Fruit fly (Drosophila melanogaster) whole organism, embryonic: Measurements from ENCODE around the gene CG7304.
A peak's percentile ranks its signal among the peaks of the same experiment; 100 is the strongest.

Source experiments
- Aef1 ChIP-seq: fragments of 200-800 bp; sonication (Bioruptor generic); IDR thresholded peaks from 3 replicates; pipeline ENCODE4 v1.3.6; 2022; ENCODE audit warnings: missing biosample characterization, missing genetic modification characterization
- Atf-2 ChIP-seq: fragments of 200-800 bp; sonication (Bioruptor generic); optimal IDR thresholded peaks from 2 replicates; lab custom pipeline; 2016; ENCODE audit warnings: missing biosample characterization, missing genetic modification characterization
- BEAF-32 ChIP-seq: fragments of 200-800 bp; sonication (Bioruptor generic); optimal IDR thresholded peaks from 3 replicates; lab custom pipeline; 2017; ENCODE audit warnings: missing biosample characterization, missing genetic modification characterization, mild to moderate bottlenecking, moderate library complexity, missing genetic modification reagents
- CG10274 ChIP-seq: fragments of 200-800 bp; sonication (Bioruptor generic); optimal IDR thresholded peaks from 3 replicates; lab custom pipeline; 2017; ENCODE audit warnings: missing biosample characterization, mild to moderate bottlenecking, missing genetic modification characterization
- CG10366 ChIP-seq: fragments of 200-800 bp; sonication (Bioruptor generic); IDR thresholded peaks from 2 replicates; pipeline ENCODE4 v1.3.6; 2022; ENCODE audit warnings: missing biosample characterization, missing genetic modification characterization
- CG11456 ChIP-seq: fragments of 200-800 bp; sonication (Bioruptor generic); IDR thresholded peaks from 3 replicates; pipeline ENCODE4 v1.3.6; 2022; ENCODE audit warnings: missing biosample characterization, missing genetic modification characterization
- CG1233 ChIP-seq: fragments of 200-800 bp; sonication (Bioruptor generic); optimal IDR thresholded peaks from 4 replicates; lab custom pipeline; 2018; ENCODE audit warnings: missing biosample characterization, mild to moderate bottlenecking, missing genetic modification characterization
- CG14014 ChIP-seq: fragments of 200-800 bp; sonication (Bioruptor generic); IDR thresholded peaks from 2 replicates; pipeline ENCODE4 v1.3.6; 2022; ENCODE audit warnings: missing biosample characterization, missing genetic modification characterization
- CG15073 ChIP-seq: fragments of 200-800 bp; sonication (Bioruptor generic); optimal IDR thresholded peaks from 2 replicates; lab custom pipeline; 2016; ENCODE audit warnings: missing biosample characterization, missing genetic modification characterization
- CG15514 ChIP-seq: fragments of 200-800 bp; sonication (Bioruptor generic); optimal IDR thresholded peaks from 3 replicates; lab custom pipeline; 2017; ENCODE audit warnings: missing biosample characterization, missing genetic modification characterization, mild to moderate bottlenecking, moderate library complexity, missing genetic modification reagents
- CG1602 ChIP-seq: fragments of 200-800 bp; sonication (Bioruptor generic); optimal IDR thresholded peaks from 3 replicates; lab custom pipeline; 2016; ENCODE audit warnings: missing biosample characterization, missing genetic modification characterization
- CG17912 ChIP-seq: fragments of 200-800 bp; sonication (Bioruptor generic); optimal IDR thresholded peaks from 2 replicates; lab custom pipeline; 2018; ENCODE audit warnings: missing biosample characterization, mild to moderate bottlenecking, missing genetic modification characterization
- CG34376 ChIP-seq: fragments of 200-800 bp; sonication (Bioruptor generic); optimal IDR thresholded peaks from 2 replicates; lab custom pipeline; 2018; ENCODE audit warnings: missing biosample characterization, mild to moderate bottlenecking, missing genetic modification characterization
- CG4360 ChIP-seq: fragments of 200-800 bp; sonication (Bioruptor generic); IDR thresholded peaks from 2 replicates; pipeline ENCODE4 v1.3.6; 2022; ENCODE audit warnings: missing biosample characterization, missing genetic modification characterization
- CG6175 ChIP-seq: fragments of 200-800 bp; sonication (Bioruptor generic); IDR thresholded peaks from 3 replicates; pipeline ENCODE4 v1.3.6; 2022; ENCODE audit warnings: missing biosample characterization, missing genetic modification characterization
- CG6272 ChIP-seq: fragments of 200-800 bp; sonication (Bioruptor generic); IDR thresholded peaks from 2 replicates; pipeline ENCODE4 v1.3.6; 2022; ENCODE audit warnings: missing biosample characterization, missing genetic modification characterization
- CG6791 ChIP-seq: fragments of 200-800 bp; sonication (Bioruptor generic); IDR thresholded peaks from 3 replicates; pipeline ENCODE4 v1.3.6; 2022; ENCODE audit warnings: missing biosample characterization, missing genetic modification characterization; ENCODE audit not compliant: partially characterized antibody
- CG7963 ChIP-seq: fragments of 200-800 bp; sonication (Bioruptor generic); IDR thresholded peaks from 3 replicates; pipeline ENCODE4 v1.3.6; 2022; ENCODE audit warnings: missing biosample characterization, missing genetic modification characterization; ENCODE audit not compliant: partially characterized antibody
- CG8281 ChIP-seq: fragments of 200-800 bp; sonication (Bioruptor generic); optimal IDR thresholded peaks from 2 replicates; lab custom pipeline; 2018; ENCODE audit warnings: missing biosample characterization, mild to moderate bottlenecking, missing genetic modification characterization, moderate library complexity
- CG8944 ChIP-seq: fragments of 200-800 bp; sonication (Bioruptor generic); optimal IDR thresholded peaks from 3 replicates; lab custom pipeline; 2016; ENCODE audit warnings: missing biosample characterization, missing genetic modification characterization
- Camta ChIP-seq: fragments of 200-800 bp; sonication (Bioruptor generic); optimal IDR thresholded peaks from 2 replicates; lab custom pipeline; 2016; ENCODE audit warnings: missing biosample characterization, missing genetic modification characterization
- Dek ChIP-seq: fragments of 200-800 bp; sonication (Bioruptor generic); optimal IDR thresholded peaks from 3 replicates; lab custom pipeline; 2019; ENCODE audit warnings: missing biosample characterization, mild to moderate bottlenecking, missing genetic modification characterization, moderate library complexity
- Hand ChIP-seq: fragments of 200-800 bp; sonication (Bioruptor generic); optimal IDR thresholded peaks from 2 replicates; lab custom pipeline; 2017; ENCODE audit warnings: mild to moderate bottlenecking, missing biosample characterization, missing genetic modification reagents, missing genetic modification characterization
- Hsf ChIP-seq: fragments of 200-800 bp; sonication (Bioruptor generic); optimal IDR thresholded peaks from 3 replicates; lab custom pipeline; 2016; ENCODE audit warnings: missing biosample characterization, missing genetic modification characterization
- Jarid2 ChIP-seq: fragments of 200-800 bp; sonication (Bioruptor generic); optimal IDR thresholded peaks from 3 replicates; lab custom pipeline; 2017; ENCODE audit warnings: mild to moderate bottlenecking, missing biosample characterization, missing genetic modification reagents, missing genetic modification characterization
- Kr ChIP-seq: fragments of 200-800 bp; sonication (Bioruptor generic); optimal IDR thresholded peaks from 2 replicates; lab custom pipeline; 2017; ENCODE audit warnings: missing biosample characterization, mild to moderate bottlenecking, missing genetic modification characterization
- MESR4 ChIP-seq: fragments of 200-800 bp; sonication (Bioruptor generic); optimal IDR thresholded peaks from 2 replicates; lab custom pipeline; 2018; ENCODE audit warnings: missing biosample characterization, mild to moderate bottlenecking, missing genetic modification characterization, moderate library complexity
- NfI ChIP-seq: fragments of 200-800 bp; sonication (Bioruptor generic); optimal IDR thresholded peaks from 3 replicates; lab custom pipeline; 2018; ENCODE audit warnings: missing biosample characterization, mild to moderate bottlenecking, missing genetic modification characterization, moderate library complexity
- YL-1 ChIP-seq: fragments of 200-800 bp; sonication (Bioruptor generic); optimal IDR thresholded peaks from 3 replicates; lab custom pipeline; 2017; ENCODE audit warnings: missing biosample characterization, mild to moderate bottlenecking, missing genetic modification characterization
- bsh ChIP-seq, 2 experiments: fragments of 200-800 bp; sonication (Bioruptor generic); optimal IDR thresholded peaks; 2 replicates each; lab custom pipeline; 2017 to 2018; ENCODE audit warnings: mild to moderate bottlenecking in 2 of 2, missing biosample characterization in 2 of 2, missing genetic modification characterization in 2 of 2, moderate library complexity in 1 of 2
- btn ChIP-seq: fragments of 200-800 bp; sonication (Bioruptor generic); optimal IDR thresholded peaks from 2 replicates; lab custom pipeline; 2016; ENCODE audit warnings: missing biosample characterization, missing genetic modification characterization
- dmrt99B ChIP-seq: fragments of 200-800 bp; sonication (Bioruptor generic); optimal IDR thresholded peaks from 2 replicates; lab custom pipeline; 2018; ENCODE audit warnings: missing biosample characterization, mild to moderate bottlenecking, missing genetic modification characterization, moderate library complexity
- en ChIP-seq: fragments of 200-800 bp; sonication (Bioruptor generic); optimal IDR thresholded peaks from 2 replicates; lab custom pipeline; 2016; ENCODE audit warnings: missing biosample characterization, missing genetic modification characterization
- eyg ChIP-seq: fragments of 200-800 bp; sonication (Bioruptor generic); optimal IDR thresholded peaks from 3 replicates; lab custom pipeline; 2016; ENCODE audit warnings: missing biosample characterization, missing genetic modification characterization
- fru ChIP-seq: fragments of >200 bp; optimal IDR thresholded peaks from 2 replicates; lab custom pipeline; 2017
- gro ChIP-seq: fragments of 200-800 bp; sonication (Bioruptor generic); optimal IDR thresholded peaks from 2 replicates; lab custom pipeline; 2016; ENCODE audit warnings: missing biosample characterization, missing genetic modification characterization
- hb ChIP-seq: fragments of 200-800 bp; sonication (Bioruptor generic); IDR thresholded peaks from 3 replicates; pipeline ENCODE4 v1.3.6; 2022; ENCODE audit warnings: missing biosample characterization, missing genetic modification characterization; ENCODE audit not compliant: partially characterized antibody
- hbn ChIP-seq: fragments of 200-800 bp; sonication (Bioruptor generic); IDR thresholded peaks from 2 replicates; pipeline ENCODE4 v1.3.6; 2022; ENCODE audit warnings: missing biosample characterization, missing genetic modification characterization; ENCODE audit not compliant: partially characterized antibody
- jumu ChIP-seq: fragments of 200-800 bp; sonication (Bioruptor generic); optimal IDR thresholded peaks from 3 replicates; lab custom pipeline; 2016; ENCODE audit warnings: missing biosample characterization, missing genetic modification characterization
- lilli ChIP-seq: fragments of 200-800 bp; sonication (Bioruptor generic); optimal IDR thresholded peaks from 3 replicates; lab custom pipeline; 2016; ENCODE audit warnings: missing biosample characterization, missing genetic modification characterization
- mld ChIP-seq: fragments of 200-800 bp; sonication (Bioruptor generic); IDR thresholded peaks from 3 replicates; pipeline ENCODE4 v1.3.6; 2022; ENCODE audit warnings: missing biosample characterization, missing genetic modification characterization; ENCODE audit not compliant: partially characterized antibody
- odd ChIP-seq: fragments of 200-800 bp; sonication (Bioruptor generic); optimal IDR thresholded peaks from 2 replicates; lab custom pipeline; 2017; ENCODE audit warnings: missing biosample characterization, mild to moderate bottlenecking, missing genetic modification characterization
- phol ChIP-seq: fragments of 200-800 bp; sonication (Bioruptor generic); optimal IDR thresholded peaks from 3 replicates; lab custom pipeline; 2018; ENCODE audit warnings: missing biosample characterization, mild to moderate bottlenecking, missing genetic modification characterization, moderate library complexity
- psq ChIP-seq: fragments of 200-800 bp; sonication (Bioruptor generic); optimal IDR thresholded peaks from 2 replicates; lab custom pipeline; 2017; ENCODE audit warnings: missing biosample characterization, missing genetic modification characterization
- ro ChIP-seq: fragments of 200-800 bp; sonication (Bioruptor generic); IDR thresholded peaks from 2 replicates; pipeline ENCODE4 v1.3.6; 2022; ENCODE audit warnings: missing biosample characterization, missing genetic modification characterization
- sqz ChIP-seq: fragments of 200-800 bp; sonication (Bioruptor generic); optimal IDR thresholded peaks from 3 replicates; lab custom pipeline; 2018; ENCODE audit warnings: missing biosample characterization, mild to moderate bottlenecking, missing genetic modification characterization
- tna ChIP-seq: fragments of 200-800 bp; sonication (Bioruptor generic); IDR thresholded peaks from 2 replicates; pipeline ENCODE4 v1.3.6; 2022; ENCODE audit warnings: missing biosample characterization, missing genetic modification characterization; ENCODE audit not compliant: partially characterized antibody
- toy ChIP-seq: fragments of 200-800 bp; sonication (Bioruptor generic); IDR thresholded peaks from 2 replicates; pipeline ENCODE4 v1.3.6; 2022; ENCODE audit warnings: missing biosample characterization, missing genetic modification characterization
- vfl ChIP-seq: fragments of 200-800 bp; sonication (Bioruptor generic); optimal IDR thresholded peaks from 2 replicates; lab custom pipeline; 2016; ENCODE audit warnings: missing biosample characterization, missing genetic modification characterization
- wek ChIP-seq: fragments of 200-800 bp; sonication (Bioruptor generic); optimal IDR thresholded peaks from 3 replicates; lab custom pipeline; 2018; ENCODE audit warnings: missing biosample characterization, mild to moderate bottlenecking, missing genetic modification characterization, moderate library complexity

The CG7304 gene

DNA sequence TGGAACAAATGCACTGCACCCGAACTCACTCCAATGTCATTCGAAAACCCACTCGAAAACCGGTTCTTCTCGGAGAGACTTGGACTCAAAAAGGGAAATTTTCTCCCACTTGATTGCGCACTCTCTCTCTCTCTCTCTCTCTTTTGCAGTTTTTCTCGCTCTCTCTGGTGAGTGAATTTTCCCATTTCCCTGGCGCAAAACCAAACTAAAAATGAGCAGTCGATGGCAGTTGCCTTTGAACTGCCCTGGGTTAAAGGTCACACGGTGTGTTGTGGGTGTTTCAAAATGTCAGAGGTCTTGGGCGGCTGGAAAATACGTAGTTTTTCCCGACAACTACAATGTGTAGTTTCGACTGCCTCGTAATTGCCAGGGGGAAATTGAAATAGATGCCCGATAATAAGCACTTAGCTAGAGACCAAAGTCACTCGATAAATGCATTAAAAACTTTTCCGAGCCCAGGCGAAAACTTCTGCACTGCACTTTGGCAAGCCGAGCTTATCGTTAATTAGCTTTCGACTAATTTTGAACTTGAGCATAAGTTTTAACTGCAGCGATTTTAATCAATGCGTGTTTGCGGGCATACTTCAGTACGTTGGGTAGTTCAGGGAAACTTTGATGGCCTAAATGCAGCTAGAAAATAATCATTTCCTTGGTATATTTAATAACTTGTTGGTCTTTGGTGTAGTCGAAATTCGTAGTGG lies 49.9 kb downstream of the CG7304 start (continued):
- no peak for TF ChIP-seq vfl (GFP tag; lab: Kevin White, UChicago)
- TF ChIP-seq CG4360: peak; percentile 46; the same call in 1 of the 2 replicates
- no peak for TF ChIP-seq jumu (GFP tag; lab: Kevin White, UChicago)
- TF ChIP-seq bsh (GFP tag; optimal IDR thresholded peaks at IDR 0.05; lab: Kevin White, UChicago): no peak
- no peak for TF ChIP-seq BEAF-32 (GFP tag; lab: Kevin White, UChicago)
- no peak for TF ChIP-seq lilli (GFP tag; lab: Kevin White, UChicago)
- TF ChIP-seq CG1602 (GFP tag; lab: Kevin White, UChicago): no peak
- peak; percentile 62 for TF ChIP-seq wek (GFP tag; lab: Kevin White, UChicago)
- peak; percentile 26 for TF ChIP-seq sqz
- TF ChIP-seq gro (GFP tag; lab: Kevin White, UChicago): no peak
- no peak for TF ChIP-seq CG8944
- no peak for TF ChIP-seq NfI
- no peak for TF ChIP-seq Aef1 (GFP tag; lab: Robert Waterston, UW)
- TF ChIP-seq CG34376: no peak
- no peak for TF ChIP-seq CG15073 (GFP tag; lab: Kevin White, UChicago)
- no peak for TF ChIP-seq CG6175 (GFP tag; lab: Robert Waterston, UW)
- TF ChIP-seq CG6272 (GFP tag; lab: Robert Waterston, UW): no peak
- no peak for TF ChIP-seq Hsf (GFP tag; lab: Kevin White, UChicago)
- TF ChIP-seq CG15514 (GFP tag; lab: Kevin White, UChicago): no peak
- TF ChIP-seq Dek (tag; lab: Kevin White, UChicago): no peak
- TF ChIP-seq mld: no peak
- TF ChIP-seq CG8281 (tag; lab: Kevin White, UChicago): no peak
- peak; percentile 98 for TF ChIP-seq Jarid2
- TF ChIP-seq toy: no peak
- TF ChIP-seq CG1233 (GFP tag; lab: Kevin White, UChicago): no peak
- no peak for TF ChIP-seq phol (tag; lab: Kevin White, UChicago)
- TF ChIP-seq MESR4 (GFP tag; lab: Kevin White, UChicago): peak; percentile 5
- TF ChIP-seq tna (GFP tag; lab: Robert Waterston, UW): no peak
- no peak for TF ChIP-seq odd (GFP tag; lab: Kevin White, UChicago)
- no peak for TF ChIP-seq eyg (GFP tag; lab: Kevin White, UChicago)
- TF ChIP-seq CG10366: no peak
- no peak for TF ChIP-seq CG17912 (GFP tag; lab: Kevin White, UChicago)
- no peak for TF ChIP-seq dmrt99B (tag; lab: Kevin White, UChicago)
- TF ChIP-seq btn: no peak
- no peak for TF ChIP-seq CG10274 (GFP tag; lab: Kevin White, UChicago)
- TF ChIP-seq Kr: no peak
- no peak for TF ChIP-seq Hand (GFP tag; lab: Kevin White, UChicago)
- no peak for TF ChIP-seq en
- no peak for TF ChIP-seq YL-1 (GFP tag; lab: Kevin White, UChicago)
- TF ChIP-seq hbn (GFP tag; lab: Robert Waterston, UW): peak; percentile 19; the same call in 1 of the 2 replicates
- TF ChIP-seq CG14014: no peak
- TF ChIP-seq psq (GFP tag; lab: Kevin White, UChicago): no peak
- TF ChIP-seq Atf-2 (GFP tag; lab: Kevin White, UChicago): no peak
- TF ChIP-seq ro (GFP tag; lab: Robert Waterston, UW): no peak
- no peak for TF ChIP-seq Camta (GFP tag; lab: Kevin White, UChicago)
- TF ChIP-seq CG7963 (GFP tag; lab: Robert Waterston, UW): no peak
- peak; percentile 18; the same call in 1 of the 3 replicates for TF ChIP-seq CG11456 (GFP tag; lab: Robert Waterston, UW)
- TF ChIP-seq CG6791: peak; percentile 72; the same call in 2 of the 3 replicates
- TF ChIP-seq hb (GFP tag; lab: Robert Waterston, UW): no peak; the same call in 2 of the 3 replicates
- TF ChIP-seq fru (lab: Kevin White, UChicago): no peak
